Fruit fly (Drosophila melanogaster) whole organism, pupa: ENCODE measurements around the gene Prosalpha4.

Experiments used
- CG34367 ChIP-seq: fragments of 200-800 bp; sonication (Bioruptor generic); optimal IDR thresholded peaks from 2 replicates; lab custom pipeline; 2018; ENCODE audit warnings: missing biosample characterization, mild to moderate bottlenecking, missing genetic modification characterization
- EcR ChIP-seq: fragments of 200-800 bp; sonication (Bioruptor generic); optimal IDR thresholded peaks from 3 replicates; lab custom pipeline; 2019; ENCODE audit warnings: missing biosample characterization, missing genetic modification characterization, mild to moderate bottlenecking, moderate library complexity, missing genetic modification reagents

DNA sequence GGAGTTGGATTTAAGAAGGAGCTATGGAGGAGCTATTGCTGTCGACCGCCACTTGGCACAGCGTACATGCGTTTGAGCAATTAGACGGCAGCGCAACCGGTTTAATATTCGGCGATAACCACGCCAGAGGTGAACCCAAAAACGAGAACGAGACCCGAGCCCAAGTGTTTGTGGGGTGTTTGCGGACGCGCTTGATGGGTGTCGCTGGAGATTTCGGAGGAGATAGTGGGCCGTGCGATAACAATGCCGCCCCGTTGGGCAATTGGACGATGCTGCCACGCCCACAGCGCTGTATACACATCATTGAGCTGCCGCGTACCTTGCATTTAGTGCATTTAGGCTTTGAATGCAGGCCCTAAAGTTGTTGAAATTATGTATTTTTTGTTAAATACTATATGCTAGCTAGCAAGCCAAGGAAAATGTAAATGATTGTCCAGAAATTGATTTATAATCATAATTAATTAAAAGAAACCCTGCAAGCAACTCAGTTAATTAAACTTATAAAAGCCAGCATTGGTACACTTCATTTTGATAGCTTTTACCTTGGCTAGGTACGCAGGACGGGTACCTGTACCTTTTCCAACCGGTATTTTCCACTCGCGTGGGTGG is 32.3 kb downstream of the Prosalpha4 start, which contains the start of gene Had1:
- TF ChIP-seq CG34367 (tag; lab: Kevin White, UChicago) (no peak), EcR (GFP tag; lab: Kevin White, UChicago) (no peak)
